Worm (Caenorhabditis elegans) whole organism, young adult: Measurements from ENCODE around the gene lnkn-1.
A peak's percentile ranks its signal among the peaks of the same experiment; 100 is the strongest.

Experiments
- B0035.1 ChIP-seq: sonication (generic microtip); optimal IDR thresholded peaks from 2 replicates; lab custom pipeline; 2016; ENCODE audit warnings: missing genetic modification characterization, mild to moderate bottlenecking, missing compliant biosample characterization, missing genotype, missing genetic modification reagents
- B0336.3 ChIP-seq: fragments of 200-800 bp; sonication (Bioruptor generic); IDR thresholded peaks from 2 replicates; pipeline ENCODE4 v1.3.6; 2022; ENCODE audit warnings: missing genetic modification characterization, missing compliant biosample characterization
- C17E4.6 ChIP-seq: fragments of 200-800 bp; sonication (Bioruptor generic); IDR thresholded peaks from 2 replicates; pipeline ENCODE4 v1.3.6; 2022; ENCODE audit warnings: missing genetic modification reagents, missing genetic modification characterization, missing compliant biosample characterization
- D2030.7 ChIP-seq: fragments of 200-800 bp; sonication (Bioruptor generic); IDR thresholded peaks from 2 replicates; pipeline ENCODE4 v1.3.6; 2022; ENCODE audit warnings: missing genetic modification reagents, missing genetic modification characterization, missing compliant biosample characterization
- F10E7.11 ChIP-seq: sonication (generic microtip); optimal IDR thresholded peaks from 2 replicates; lab custom pipeline; 2017; ENCODE audit warnings: mild to moderate bottlenecking, missing genetic modification characterization, moderate library complexity, missing compliant biosample characterization
- F37B4.10 ChIP-seq: fragments of 200-800 bp; sonication (Bioruptor generic); IDR thresholded peaks from 2 replicates; pipeline ENCODE4 v1.3.6; 2022; ENCODE audit warnings: missing genetic modification characterization, missing compliant biosample characterization
- F39B2.1 ChIP-seq: fragments of 200-800 bp; sonication (Bioruptor generic); IDR thresholded peaks from 2 replicates; pipeline ENCODE4 v1.3.6; 2022; ENCODE audit warnings: missing genetic modification reagents, missing genetic modification characterization, missing compliant biosample characterization
- F57A8.1 ChIP-seq: fragments of 200-800 bp; sonication (Bioruptor generic); optimal IDR thresholded peaks from 2 replicates; lab custom pipeline; 2018; ENCODE audit warnings: mild to moderate bottlenecking, missing genetic modification characterization, moderate library complexity, missing compliant biosample characterization
- K11D2.4 ChIP-seq: fragments of 200-800 bp; sonication (Bioruptor generic); IDR thresholded peaks from 2 replicates; pipeline ENCODE4 v1.3.6; 2022; ENCODE audit warnings: missing genetic modification reagents, missing genetic modification characterization, missing compliant biosample characterization
- K12H6.12 ChIP-seq: fragments of 200-800 bp; sonication (Bioruptor generic); optimal IDR thresholded peaks from 2 replicates; lab custom pipeline; 2018; ENCODE audit warnings: mild to moderate bottlenecking, missing genetic modification characterization, missing compliant biosample characterization
- Y53F4B.3 ChIP-seq: fragments of 200-800 bp; sonication (Bioruptor generic); IDR thresholded peaks from 2 replicates; pipeline ENCODE4 v1.3.6; 2022; ENCODE audit warnings: missing genetic modification reagents, missing genetic modification characterization, missing compliant biosample characterization
- Y79H2A.3 ChIP-seq: fragments of 200-800 bp; sonication (Bioruptor generic); conservative IDR thresholded peaks from 2 replicates; pipeline ENCODE4 v1.3.6; 2022; ENCODE audit warnings: missing genetic modification reagents, missing genetic modification characterization, missing compliant biosample characterization
- akir-1 ChIP-seq: fragments of 200-800 bp; sonication (Bioruptor generic); optimal IDR thresholded peaks from 2 replicates; lab custom pipeline; 2018; ENCODE audit warnings: mild to moderate bottlenecking, missing genetic modification characterization, moderate library complexity, missing compliant biosample characterization
- ama-1 ChIP-seq, 3 experiments: fragments of 150-350 bp in 1 of 3; sonication (generic microtip) in 2 of 3; optimal IDR thresholded peaks; 2 replicates each; lab custom pipeline; 2014 to 2018; ENCODE audit warnings: missing biosample characterization in 2 of 3, missing genetic modification characterization in 2 of 3, missing genetic modification reagents in 2 of 3
- aptf-2 ChIP-seq: fragments of 200-800 bp; sonication (Bioruptor generic); conservative IDR thresholded peaks from 2 replicates; pipeline ENCODE4 v1.3.6; 2022; ENCODE audit warnings: missing genetic modification reagents, missing genetic modification characterization, missing compliant biosample characterization
- atf-7 ChIP-seq: sonication (generic microtip); optimal IDR thresholded peaks from 2 replicates; lab custom pipeline; 2017; ENCODE audit warnings: mild to moderate bottlenecking, missing genetic modification characterization, missing compliant biosample characterization
- athp-1 ChIP-seq: sonication (generic microtip); optimal IDR thresholded peaks from 2 replicates; lab custom pipeline; 2017; ENCODE audit warnings: mild to moderate bottlenecking, missing genetic modification characterization, missing compliant biosample characterization
- ccch-3 ChIP-seq: fragments of 200-800 bp; sonication (Bioruptor generic); optimal IDR thresholded peaks from 2 replicates; lab custom pipeline; 2018; ENCODE audit warnings: mild to moderate bottlenecking, missing genetic modification characterization, missing compliant biosample characterization
- cebp-2 ChIP-seq: fragments of 200-800 bp; sonication (Bioruptor generic); IDR thresholded peaks from 2 replicates; pipeline ENCODE4 v1.3.6; 2022; ENCODE audit warnings: missing genetic modification characterization, missing compliant biosample characterization
- ceh-27 ChIP-seq: fragments of 200-800 bp; sonication (Bioruptor generic); optimal IDR thresholded peaks from 2 replicates; lab custom pipeline; 2018; ENCODE audit warnings: mild to moderate bottlenecking, missing genetic modification characterization, moderate library complexity, missing compliant biosample characterization
- ceh-79 ChIP-seq: sonication (generic microtip); optimal IDR thresholded peaks from 2 replicates; lab custom pipeline; 2017; ENCODE audit warnings: mild to moderate bottlenecking, missing genetic modification characterization, missing compliant biosample characterization
- dpff-1 ChIP-seq: sonication (generic microtip); optimal IDR thresholded peaks from 2 replicates; lab custom pipeline; 2017; ENCODE audit warnings: mild to moderate bottlenecking, missing genetic modification characterization, missing compliant biosample characterization
- efl-1 ChIP-seq: fragments of 150-350 bp; optimal IDR thresholded peaks from 2 replicates; lab custom pipeline; 2014; ENCODE audit warnings: missing biosample characterization, missing genetic modification reagents, missing genetic modification characterization
- egrh-3 ChIP-seq: fragments of 200-800 bp; sonication (Bioruptor generic); IDR thresholded peaks from 2 replicates; pipeline ENCODE4 v1.3.6; 2022; ENCODE audit warnings: missing genetic modification reagents, missing genetic modification characterization, missing compliant biosample characterization
- ets-4 ChIP-seq: fragments of 200-800 bp; sonication (Bioruptor generic); optimal IDR thresholded peaks from 2 replicates; lab custom pipeline; 2018; ENCODE audit warnings: mild to moderate bottlenecking, missing genetic modification characterization, missing compliant biosample characterization
- gei-17 ChIP-seq: fragments of 200-800 bp; sonication (Bioruptor generic); optimal IDR thresholded peaks from 2 replicates; lab custom pipeline; 2018; ENCODE audit warnings: mild to moderate bottlenecking, missing genetic modification characterization, missing compliant biosample characterization
- him-1 ChIP-seq: sonication (generic microtip); optimal IDR thresholded peaks from 2 replicates; lab custom pipeline; 2016; ENCODE audit warnings: missing genotype, missing genetic modification reagents, missing genetic modification characterization, missing compliant biosample characterization
- hlh-26 ChIP-seq: fragments of 200-800 bp; sonication (Bioruptor generic); conservative IDR thresholded peaks from 2 replicates; pipeline ENCODE4 v1.3.6; 2022; ENCODE audit warnings: missing genetic modification reagents, missing genetic modification characterization, missing compliant biosample characterization
- let-526 ChIP-seq: fragments of 200-800 bp; sonication (Bioruptor generic); IDR thresholded peaks from 2 replicates; pipeline ENCODE4 v1.3.6; 2022; ENCODE audit warnings: missing genetic modification reagents, missing genetic modification characterization, missing compliant biosample characterization
- let-607 ChIP-seq, 2 experiments: fragments of 200-800 bp in 1 of 2; sonication (Bioruptor generic) in 1 of 2; sonication (generic microtip) in 1 of 2; optimal IDR thresholded peaks; 2 replicates each; lab custom pipeline; 2016 to 2018; ENCODE audit warnings: mild to moderate bottlenecking in 2 of 2, missing compliant biosample characterization in 2 of 2, missing genetic modification characterization in 2 of 2, moderate library complexity in 2 of 2, missing genotype in 1 of 2
- lin-26 ChIP-seq: fragments of 200-800 bp; sonication (Bioruptor generic); IDR thresholded peaks from 2 replicates; pipeline ENCODE4 v1.3.6; 2022; ENCODE audit warnings: missing genetic modification reagents, missing genetic modification characterization, missing compliant biosample characterization
- lin-54 ChIP-seq: fragments of 200-800 bp; sonication (Bioruptor generic); optimal IDR thresholded peaks from 2 replicates; lab custom pipeline; 2018; ENCODE audit warnings: mild to moderate bottlenecking, missing genetic modification characterization, missing compliant biosample characterization
- madf-10 ChIP-seq: sonication (generic microtip); optimal IDR thresholded peaks from 2 replicates; lab custom pipeline; 2016; ENCODE audit warnings: mild to moderate bottlenecking, missing genetic modification characterization, missing compliant biosample characterization
- madf-3 ChIP-seq: fragments of 200-800 bp; sonication (Bioruptor generic); IDR thresholded peaks from 2 replicates; pipeline ENCODE4 v1.3.6; 2022; ENCODE audit warnings: missing genetic modification reagents, missing genetic modification characterization, missing compliant biosample characterization
- madf-8 ChIP-seq: fragments of 200-800 bp; sonication (Bioruptor generic); conservative IDR thresholded peaks from 2 replicates; pipeline ENCODE4 v1.3.6; 2022; ENCODE audit warnings: missing genetic modification reagents, missing genetic modification characterization, missing compliant biosample characterization
- mxl-1 ChIP-seq: sonication (generic microtip); optimal IDR thresholded peaks from 2 replicates; lab custom pipeline; 2016; ENCODE audit warnings: missing genetic modification characterization, missing compliant biosample characterization
- nhr-90 ChIP-seq: sonication (generic microtip); optimal IDR thresholded peaks from 2 replicates; lab custom pipeline; 2016; ENCODE audit warnings: missing genotype, mild to moderate bottlenecking, missing genetic modification characterization, missing compliant biosample characterization
- pbrm-1 ChIP-seq: fragments of 200-800 bp; sonication (Bioruptor generic); IDR thresholded peaks from 2 replicates; pipeline ENCODE4 v1.3.6; 2022; ENCODE audit warnings: missing genetic modification reagents, missing genetic modification characterization, missing compliant biosample characterization
- rcor-1 ChIP-seq: fragments of 200-800 bp; sonication (Bioruptor generic); IDR thresholded peaks from 2 replicates; pipeline ENCODE4 v1.3.6; 2022; ENCODE audit warnings: missing genetic modification reagents, missing genetic modification characterization, missing compliant biosample characterization
- snpc-1.3 ChIP-seq: sonication (generic microtip); optimal IDR thresholded peaks from 2 replicates; lab custom pipeline; 2017; ENCODE audit warnings: missing genetic modification characterization, mild to moderate bottlenecking, missing compliant biosample characterization, antibody characterized with exemption, moderate library complexity, missing genotype, missing genetic modification reagents; ENCODE audit not compliant: insufficient read depth
- sptf-2 ChIP-seq: fragments of 200-800 bp; sonication (Bioruptor generic); optimal IDR thresholded peaks from 2 replicates; lab custom pipeline; 2018; ENCODE audit warnings: mild to moderate bottlenecking, missing genetic modification characterization, missing compliant biosample characterization
- tbp1 ChIP-seq: fragments of 200-800 bp; sonication (Bioruptor generic); optimal IDR thresholded peaks from 2 replicates; lab custom pipeline; 2018; ENCODE audit warnings: mild to moderate bottlenecking, missing genetic modification characterization, missing compliant biosample characterization
- tbx-9 ChIP-seq: sonication (generic microtip); optimal IDR thresholded peaks from 2 replicates; lab custom pipeline; 2016; ENCODE audit warnings: borderline replicate concordance, missing genetic modification characterization, inconsistent platforms, missing compliant biosample characterization
- unc-130 ChIP-seq: sonication (generic microtip); optimal IDR thresholded peaks from 2 replicates; lab custom pipeline; 2016; ENCODE audit warnings: missing genetic modification reagents, missing genetic modification characterization, missing compliant biosample characterization
- unc-62 ChIP-seq: fragments of 150-350 bp; optimal IDR thresholded peaks from 2 replicates; lab custom pipeline; 2014; ENCODE audit warnings: missing biosample characterization, missing genetic modification reagents, missing genetic modification characterization
- zfh-2 ChIP-seq: fragments of 200-800 bp; sonication (Bioruptor generic); conservative IDR thresholded peaks from 2 replicates; pipeline ENCODE4 v1.3.6; 2022; ENCODE audit warnings: missing genetic modification reagents, missing genetic modification characterization, missing compliant biosample characterization
- ztf-18 ChIP-seq: sonication (generic microtip); optimal IDR thresholded peaks from 2 replicates; lab custom pipeline; 2016; ENCODE audit warnings: missing genotype, mild to moderate bottlenecking, missing genetic modification characterization, missing compliant biosample characterization
- ztf-26 ChIP-seq: sonication (generic microtip); optimal IDR thresholded peaks from 2 replicates; lab custom pipeline; 2017; ENCODE audit warnings: missing genetic modification characterization, missing compliant biosample characterization

Gene lnkn-1

ce11 chrIII:8904044-8904443 lies 14.0 kb downstream of the lnkn-1 start, which contains the start of gene lin-9 (continued):
- peak; percentile 96 for TF ChIP-seq rcor-1 (GFP tag; lab: Robert Waterston, UW)
- TF ChIP-seq athp-1 (tag; lab: Kevin White, UChicago): peak; percentile 97
- peak; percentile 65 for TF ChIP-seq ceh-79
- TF ChIP-seq akir-1: no peak
- peak; percentile 96 for TF ChIP-seq pbrm-1 (GFP tag; lab: Robert Waterston, UW)
- TF ChIP-seq aptf-2 (GFP tag; lab: Robert Waterston, UW): peak; percentile 84
- TF ChIP-seq F39B2.1 (GFP tag; lab: Robert Waterston, UW): peak; percentile 91
- peak; percentile 49 for TF ChIP-seq F10E7.11 (tag; lab: Kevin White, UChicago)
- peak; percentile 93 for TF ChIP-seq K11D2.4 (GFP tag; lab: Robert Waterston, UW)
- TF ChIP-seq ccch-3 (GFP tag; lab: Kevin White, UChicago): no peak
- TF ChIP-seq dpff-1 (tag; lab: Kevin White, UChicago): no peak
- peak; percentile 86 for TF ChIP-seq atf-7
- TF ChIP-seq madf-3 (GFP tag; lab: Robert Waterston, UW): peak; percentile 96
- TF ChIP-seq C17E4.6 (GFP tag; lab: Robert Waterston, UW): peak; percentile 95
- peak; percentile 75 for TF ChIP-seq tbp1 (GFP tag; lab: Kevin White, UChicago)
- no peak for TF ChIP-seq unc-62 (GFP tag; lab: Kevin White, UChicago)
- peak; percentile 54 for TF ChIP-seq snpc-1.3 (tag; lab: Kevin White, UChicago)
- TF ChIP-seq nhr-90 (tag; lab: Kevin White, UChicago): peak; percentile 33
- TF ChIP-seq ama-1 (optimal IDR thresholded peaks at IDR 0.05; lab: Kevin White, UChicago): no peak
- no peak for TF ChIP-seq ama-1 (GFP tag; optimal IDR thresholded peaks at IDR 0.05; lab: Kevin White, UChicago)
- TF ChIP-seq B0035.1 (tag; lab: Kevin White, UChicago): peak; percentile 58
- peak; percentile 59 for TF ChIP-seq him-1
- TF ChIP-seq hlh-26 (GFP tag; lab: Robert Waterston, UW): no peak
- no peak for TF ChIP-seq tbx-9 (tag; lab: Kevin White, UChicago)
- TF ChIP-seq F37B4.10 (GFP tag; lab: Robert Waterston, UW): peak; percentile 91; the same call in 1 of the 2 replicates
- TF ChIP-seq efl-1: peak; percentile 98
- TF ChIP-seq Y79H2A.3 (GFP tag; lab: Robert Waterston, UW): peak; percentile 82
- no peak for TF ChIP-seq F57A8.1 (GFP tag; lab: Kevin White, UChicago)
- no peak for TF ChIP-seq Y53F4B.3 (GFP tag; lab: Robert Waterston, UW)
- peak; percentile 93 for TF ChIP-seq unc-130 (GFP tag; lab: Kevin White, UChicago)
- peak; percentile 88 to 91 for TF ChIP-seq let-607 (tag; optimal IDR thresholded peaks at IDR 0.05; lab: Kevin White, UChicago)
- TF ChIP-seq ets-4 (GFP tag; lab: Kevin White, UChicago): peak; percentile 39
- peak; percentile 87 for TF ChIP-seq ztf-18 (tag; lab: Kevin White, UChicago)
- 0 out of 2 replicates have a peak, but pooled peaks have one; percentile 65 for TF ChIP-seq let-526 (GFP tag; lab: Robert Waterston, UW)
- peak; percentile 82 for TF ChIP-seq egrh-3 (GFP tag; lab: Robert Waterston, UW)
- TF ChIP-seq lin-54: peak; percentile 99
- TF ChIP-seq madf-10 (tag; lab: Kevin White, UChicago): peak; percentile 86
- peak; percentile 96 for TF ChIP-seq ceh-27 (GFP tag; lab: Kevin White, UChicago)
- TF ChIP-seq B0336.3 (GFP tag; lab: Robert Waterston, UW): peak; percentile 99
- 0 out of 2 replicates have a peak, but pooled peaks have one; percentile 28 for TF ChIP-seq cebp-2 (GFP tag; lab: Robert Waterston, UW)
- TF ChIP-seq madf-8: peak; percentile 98
- no peak for TF ChIP-seq sptf-2 (GFP tag; lab: Kevin White, UChicago)
- TF ChIP-seq ztf-26 (tag; lab: Kevin White, UChicago): peak; percentile 93
- TF ChIP-seq lin-26 (GFP tag; lab: Robert Waterston, UW): peak; percentile 15; the same call in 1 of the 2 replicates
- peak; percentile 98 for TF ChIP-seq zfh-2
- TF ChIP-seq D2030.7 (GFP tag; lab: Robert Waterston, UW): peak; percentile 95
- TF ChIP-seq mxl-1 (tag; lab: Kevin White, UChicago): no peak
- peak; percentile 86 for TF ChIP-seq gei-17 (GFP tag; lab: Kevin White, UChicago)
- TF ChIP-seq K12H6.12 (tag; lab: Kevin White, UChicago): peak; percentile 86
